Fruit fly (Drosophila melanogaster): ENCODE data around the gene CG34448.
A peak's percentile ranks its signal among the peaks of the same experiment; 100 is the strongest.

Gene CG34448

dm6 chr2L:2402194-2402593, 15.6 kb downstream of the CG34448 start:
- TF ChIP-seq jigr1 (GFP tag; IDR thresholded peaks at IDR 0.05) = no peak
- TF ChIP-seq CG8944 (GFP tag; optimal IDR thresholded peaks at IDR 0.05) = no peak
- TF ChIP-seq ci (GFP tag; IDR thresholded peaks at IDR 0.05) = 0 out of 3 replicates have a peak, but pooled peaks have one; percentile 20
- TF ChIP-seq lov (optimal IDR thresholded peaks at IDR 0.05) = no peak
- TF ChIP-seq lov (GFP tag; IDR thresholded peaks at IDR 0.05) = peak; percentile 57; the same call in 1 of the 3 replicates
- TF ChIP-seq CG13424 (tag; optimal IDR thresholded peaks at IDR 0.05) = peak; percentile 27
- TF ChIP-seq Ets65A (GFP tag) = peak; percentile 35
- no peak for TF ChIP-seq hkb (optimal IDR thresholded peaks at IDR 0.05)
- peak; percentile 50 for TF ChIP-seq hkb (GFP tag; IDR thresholded peaks at IDR 0.05)
- peak; percentile 34; the same call in 1 of the 2 replicates for TF ChIP-seq CG10366 (GFP tag; IDR thresholded peaks at IDR 0.05)
- 0 out of 2 replicates have a peak, but pooled peaks have one; percentile 19 for TF ChIP-seq CG32532 (GFP tag; IDR thresholded peaks at IDR 0.05)
- TF ChIP-seq lab (GFP tag; optimal IDR thresholded peaks at IDR 0.05) = peak; percentile 36
- TF ChIP-seq sisA (GFP tag; IDR thresholded peaks at IDR 0.05) = 0 out of 2 replicates have a peak, but pooled peaks have one; percentile 26
- 0 out of 2 replicates have a peak, but pooled peaks have one; percentile 38 for TF ChIP-seq ara (GFP tag; IDR thresholded peaks at IDR 0.05)
- TF ChIP-seq H2.0 (GFP tag; IDR thresholded peaks at IDR 0.05) = 0 out of 2 replicates have a peak, but pooled peaks have one; percentile 4
- TF ChIP-seq CG11504 (tag; optimal IDR thresholded peaks at IDR 0.05) = peak; percentile 54
- peak in 1 of 2 experiments; percentile 17 for TF ChIP-seq Hr51 (GFP tag; optimal IDR thresholded peaks at IDR 0.05)
- TF ChIP-seq Jarid2 (GFP tag; optimal IDR thresholded peaks at IDR 0.05) = no peak
- TF ChIP-seq CG14667 (GFP tag; IDR thresholded peaks at IDR 0.05) = 0 out of 2 replicates have a peak, but pooled peaks have one; percentile 20
- TF ChIP-seq CG9817 (tag; optimal IDR thresholded peaks at IDR 0.05) = peak; percentile 20
- peak; percentile 8 for TF ChIP-seq Hmr (GFP tag; optimal IDR thresholded peaks at IDR 0.05)
- peak; percentile 57 for TF ChIP-seq Ptx1 (GFP tag; IDR thresholded peaks at IDR 0.05)
- TF ChIP-seq Ssrp (tag; optimal IDR thresholded peaks at IDR 0.05) = peak; percentile 14
- no peak for TF ChIP-seq CG17612 (GFP tag; IDR thresholded peaks at IDR 0.05)
- peak; percentile 45; the same call in 1 of the 2 replicates for TF ChIP-seq Awh (GFP tag; IDR thresholded peaks at IDR 0.05)
- TF ChIP-seq pan (optimal IDR thresholded peaks at IDR 0.05) = no peak
- TF ChIP-seq pan (GFP tag; optimal IDR thresholded peaks at IDR 0.05 in 1 of 2, IDR thresholded peaks at IDR 0.05 in 1 of 2) = peak in 1 of 2 experiments; percentile 42
- no peak for TF ChIP-seq CG34224 (GFP tag; IDR thresholded peaks at IDR 0.05; ENCODE audit: partially characterized antibody)
- no peak for TF ChIP-seq sug (tag; optimal IDR thresholded peaks at IDR 0.05)
- peak; percentile 26 for TF ChIP-seq CG7556 (GFP tag; optimal IDR thresholded peaks at IDR 0.05)
- no peak for TF ChIP-seq disco-r (GFP tag; optimal IDR thresholded peaks at IDR 0.05)
- TF ChIP-seq esg (GFP tag; conservative IDR thresholded peaks at IDR 0.05) = peak; percentile 43; the same call in 1 of the 2 replicates
- TF ChIP-seq CG11456 (GFP tag; IDR thresholded peaks at IDR 0.05) = no peak
- TF ChIP-seq otp (GFP tag; IDR thresholded peaks at IDR 0.05) = 0 out of 3 replicates have a peak, but pooled peaks have one; percentile 31
- TF ChIP-seq BtbVII (GFP tag; optimal IDR thresholded peaks at IDR 0.05) = no peak
- TF ChIP-seq row (GFP tag; IDR thresholded peaks at IDR 0.05) = peak; percentile 48; the same call in 2 of the 3 replicates
- 0 out of 2 replicates have a peak, but pooled peaks have one; percentile 25 for TF ChIP-seq HLH3B (GFP tag; IDR thresholded peaks at IDR 0.05)
- TF ChIP-seq ttk (GFP tag; IDR thresholded peaks at IDR 0.05) = peak; percentile 35; the same call in 1 of the 2 replicates
- TF ChIP-seq Atf-2 (GFP tag; optimal IDR thresholded peaks at IDR 0.05) = no peak
- no peak for TF ChIP-seq CG2116 (GFP tag; optimal IDR thresholded peaks at IDR 0.05)
- no peak for TF ChIP-seq CG14014 (GFP tag; IDR thresholded peaks at IDR 0.05)
- TF ChIP-seq H15 (GFP tag; IDR thresholded peaks at IDR 0.05) = 0 out of 3 replicates have a peak, but pooled peaks have one; percentile 43
- TF ChIP-seq CG17359 (tag; optimal IDR thresholded peaks at IDR 0.05) = peak; percentile 36
- peak; percentile 60 for TF ChIP-seq CG18599 (GFP tag; optimal IDR thresholded peaks at IDR 0.05)
- no peak for TF ChIP-seq CG11560 (tag; IDR thresholded peaks at IDR 0.05)
- peak; percentile 22; the same call in 1 of the 3 replicates for TF ChIP-seq dysf (GFP tag; IDR thresholded peaks at IDR 0.05)
- no peak for TF ChIP-seq Mrtf (GFP tag; IDR thresholded peaks at IDR 0.05)
- peak; percentile 35; the same call in 1 of the 2 replicates for TF ChIP-seq Rfx (GFP tag; IDR thresholded peaks at IDR 0.05)
- TF ChIP-seq CG9215 (GFP tag; IDR thresholded peaks at IDR 0.05) = no peak
- peak; percentile 15 for TF ChIP-seq ind (GFP tag; optimal IDR thresholded peaks at IDR 0.05)
- TF ChIP-seq CG7928 (GFP tag; optimal IDR thresholded peaks at IDR 0.05) = no peak
